Fruit fly (Drosophila melanogaster) whole organism, embryonic: ENCODE results near the gene Ugt36D1.

Source experiments
- Ada2b ChIP-seq: fragments of 200-800 bp; sonication (Bioruptor generic); IDR thresholded peaks from 2 replicates; pipeline ENCODE4 v1.3.6; 2022; ENCODE audit warnings: missing biosample characterization, missing genetic modification characterization
- Antp ChIP-seq: fragments of 200-800 bp; sonication (Bioruptor generic); optimal IDR thresholded peaks from 3 replicates; lab custom pipeline; 2016; ENCODE audit warnings: missing biosample characterization, missing genetic modification characterization
- B-H1 ChIP-seq: fragments of 200-800 bp; sonication (Bioruptor generic); IDR thresholded peaks from 3 replicates; pipeline ENCODE4 v1.3.6; 2022; ENCODE audit warnings: missing biosample characterization, missing genetic modification characterization
- CG10147 ChIP-seq: fragments of 200-800 bp; sonication (Bioruptor generic); optimal IDR thresholded peaks from 2 replicates; lab custom pipeline; 2019; ENCODE audit warnings: missing biosample characterization, mild to moderate bottlenecking, missing genetic modification characterization, moderate library complexity
- CG10959 ChIP-seq: fragments of 200-800 bp; sonication (Bioruptor generic); IDR thresholded peaks from 2 replicates; pipeline ENCODE4 v1.3.6; 2022; ENCODE audit warnings: missing biosample characterization, missing genetic modification characterization
- CG11398 ChIP-seq: fragments of 200-800 bp; sonication (Bioruptor generic); optimal IDR thresholded peaks from 2 replicates; lab custom pipeline; 2016; ENCODE audit warnings: missing biosample characterization, missing genetic modification characterization
- CG11504 ChIP-seq: fragments of 200-800 bp; sonication (Bioruptor generic); optimal IDR thresholded peaks from 3 replicates; lab custom pipeline; 2019; ENCODE audit warnings: missing biosample characterization, mild to moderate bottlenecking, missing genetic modification characterization, moderate library complexity
- CG11696 ChIP-seq: fragments of 200-800 bp; sonication (Bioruptor generic); IDR thresholded peaks from 2 replicates; pipeline ENCODE4 v1.3.6; 2022; ENCODE audit warnings: missing biosample characterization, missing genetic modification characterization
- CG11723 ChIP-seq: fragments of 200-800 bp; sonication (Bioruptor generic); optimal IDR thresholded peaks from 2 replicates; lab custom pipeline; 2017; ENCODE audit warnings: missing biosample characterization, mild to moderate bottlenecking, missing genetic modification characterization
- CG12104 ChIP-seq: fragments of 200-800 bp; sonication (Bioruptor generic); optimal IDR thresholded peaks from 3 replicates; lab custom pipeline; 2016; ENCODE audit warnings: missing biosample characterization, missing genetic modification characterization
- CG12659 ChIP-seq: fragments of 200-800 bp; sonication (Bioruptor generic); optimal IDR thresholded peaks from 3 replicates; lab custom pipeline; 2017; ENCODE audit warnings: mild to moderate bottlenecking, missing biosample characterization, missing genetic modification reagents, missing genetic modification characterization
- CG12769 ChIP-seq: fragments of 200-800 bp; sonication (Bioruptor generic); optimal IDR thresholded peaks from 2 replicates; lab custom pipeline; 2019; ENCODE audit warnings: missing biosample characterization, mild to moderate bottlenecking, missing genetic modification characterization, moderate library complexity
- CG17802 ChIP-seq: fragments of 200-800 bp; sonication (Bioruptor generic); optimal IDR thresholded peaks from 2 replicates; lab custom pipeline; 2018; ENCODE audit warnings: missing biosample characterization, mild to moderate bottlenecking, missing genetic modification characterization, moderate library complexity
- CG18262 ChIP-seq: fragments of 200-800 bp; optimal IDR thresholded peaks from 3 replicates; lab custom pipeline; 2019; ENCODE audit warnings: missing biosample characterization, mild to moderate bottlenecking, missing genetic modification characterization, moderate library complexity
- CG30431 ChIP-seq: fragments of 200-800 bp; sonication (Bioruptor generic); optimal IDR thresholded peaks from 2 replicates; lab custom pipeline; 2017; ENCODE audit warnings: missing biosample characterization, missing genetic modification characterization
- CG3281 ChIP-seq: fragments of 200-800 bp; sonication (Bioruptor generic); optimal IDR thresholded peaks from 3 replicates; lab custom pipeline; 2017; ENCODE audit warnings: missing biosample characterization, mild to moderate bottlenecking, missing genetic modification characterization
- CG42726 ChIP-seq: fragments of 200-800 bp; sonication (Bioruptor generic); IDR thresholded peaks from 2 replicates; pipeline ENCODE4 v1.3.6; 2022; ENCODE audit warnings: missing biosample characterization, missing genetic modification characterization; ENCODE audit not compliant: partially characterized antibody
- CG4730 ChIP-seq: fragments of 200-800 bp; sonication (Bioruptor generic); IDR thresholded peaks from 2 replicates; pipeline ENCODE4 v1.3.6; 2022; ENCODE audit warnings: missing biosample characterization, missing genetic modification characterization
- CG5953 ChIP-seq: fragments of 200-800 bp; sonication (Bioruptor generic); IDR thresholded peaks from 2 replicates; pipeline ENCODE4 v1.3.6; 2022; ENCODE audit warnings: missing biosample characterization, missing genetic modification characterization
- CG6689 ChIP-seq: fragments of 200-800 bp; sonication (Bioruptor generic); IDR thresholded peaks from 2 replicates; pipeline ENCODE4 v1.3.6; 2022; ENCODE audit warnings: missing biosample characterization, missing genetic modification characterization
- CG7839 ChIP-seq: fragments of 200-800 bp; sonication (Bioruptor generic); optimal IDR thresholded peaks from 3 replicates; lab custom pipeline; 2018; ENCODE audit warnings: missing biosample characterization, mild to moderate bottlenecking, missing genetic modification characterization, moderate library complexity
- CG8359 ChIP-seq: fragments of 200-800 bp; sonication (Bioruptor generic); optimal IDR thresholded peaks from 2 replicates; lab custom pipeline; 2017; ENCODE audit warnings: missing biosample characterization, mild to moderate bottlenecking, missing genetic modification characterization, borderline replicate concordance
- CG9609 ChIP-seq: fragments of 200-800 bp; sonication (Bioruptor generic); optimal IDR thresholded peaks from 3 replicates; lab custom pipeline; 2016; ENCODE audit warnings: missing biosample characterization, missing genetic modification characterization
- GATAe ChIP-seq: fragments of 200-800 bp; sonication (Bioruptor generic); conservative IDR thresholded peaks from 2 replicates; pipeline ENCODE4 v1.3.6; 2022; ENCODE audit warnings: missing biosample characterization, missing genetic modification characterization
- Hey ChIP-seq: fragments of 200-800 bp; sonication (Bioruptor generic); optimal IDR thresholded peaks from 3 replicates; lab custom pipeline; 2018; ENCODE audit warnings: missing biosample characterization, mild to moderate bottlenecking, missing genetic modification characterization
- Mes4 ChIP-seq: fragments of 200-800 bp; sonication (Bioruptor generic); optimal IDR thresholded peaks from 2 replicates; lab custom pipeline; 2016; ENCODE audit warnings: missing biosample characterization, missing genetic modification characterization
- Six4 ChIP-seq: fragments of 200-800 bp; sonication (Bioruptor generic); optimal IDR thresholded peaks from 2 replicates; lab custom pipeline; 2016; ENCODE audit warnings: missing biosample characterization, missing genetic modification characterization
- Sry-δ ChIP-seq: fragments of 200-800 bp; sonication (Bioruptor generic); optimal IDR thresholded peaks from 2 replicates; lab custom pipeline; 2016; ENCODE audit warnings: missing biosample characterization, missing genetic modification characterization
- bbx ChIP-seq: fragments of 200-800 bp; sonication (Bioruptor generic); IDR thresholded peaks from 2 replicates; pipeline ENCODE4 v1.3.6; 2022; ENCODE audit warnings: missing biosample characterization, missing genetic modification characterization; ENCODE audit not compliant: partially characterized antibody
- cad ChIP-seq: fragments of >200 bp; optimal IDR thresholded peaks from 2 replicates; lab custom pipeline; 2017; ENCODE audit warnings: missing biosample characterization, missing genetic modification characterization
- caup ChIP-seq: fragments of 200-800 bp; sonication (Bioruptor generic); optimal IDR thresholded peaks from 3 replicates; lab custom pipeline; 2017; ENCODE audit warnings: missing biosample characterization, mild to moderate bottlenecking, missing genetic modification characterization, moderate library complexity; ENCODE audit not compliant: severe bottlenecking
- cg ChIP-seq: fragments of 200-800 bp; sonication (Bioruptor generic); optimal IDR thresholded peaks from 3 replicates; lab custom pipeline; 2019; ENCODE audit warnings: missing biosample characterization, mild to moderate bottlenecking, missing genetic modification characterization, moderate library complexity
- cwo ChIP-seq: fragments of 200-800 bp; sonication (Bioruptor generic); optimal IDR thresholded peaks from 3 replicates; lab custom pipeline; 2017; ENCODE audit warnings: missing biosample characterization, missing genetic modification characterization, mild to moderate bottlenecking, moderate library complexity, missing genetic modification reagents
- emc ChIP-seq: fragments of 200-800 bp; sonication (Bioruptor generic); optimal IDR thresholded peaks from 2 replicates; lab custom pipeline; 2016; ENCODE audit warnings: missing biosample characterization, missing genetic modification characterization
- en ChIP-seq: fragments of 200-800 bp; sonication (Bioruptor generic); optimal IDR thresholded peaks from 2 replicates; lab custom pipeline; 2016; ENCODE audit warnings: missing biosample characterization, missing genetic modification characterization
- gce ChIP-seq: fragments of 200-800 bp; sonication (Bioruptor generic); IDR thresholded peaks from 3 replicates; pipeline ENCODE4 v1.3.6; 2022; ENCODE audit warnings: missing biosample characterization, missing genetic modification characterization
- gt ChIP-seq: fragments of 200-800 bp; sonication (Bioruptor generic); IDR thresholded peaks from 2 replicates; pipeline ENCODE4 v1.3.6; 2022; ENCODE audit warnings: missing biosample characterization, missing genetic modification characterization
- kah ChIP-seq: fragments of 200-800 bp; sonication (Bioruptor generic); optimal IDR thresholded peaks from 2 replicates; lab custom pipeline; 2018; ENCODE audit warnings: missing biosample characterization, mild to moderate bottlenecking, missing genetic modification characterization
- kay ChIP-seq: fragments of 200-800 bp; sonication (Bioruptor generic); optimal IDR thresholded peaks from 2 replicates; lab custom pipeline; 2016; ENCODE audit warnings: missing biosample characterization, missing genetic modification characterization
- kni ChIP-seq: fragments of 200-800 bp; sonication (Bioruptor generic); optimal IDR thresholded peaks from 3 replicates; lab custom pipeline; 2017; ENCODE audit warnings: mild to moderate bottlenecking, missing biosample characterization, missing genetic modification reagents, missing genetic modification characterization
- mam ChIP-seq: fragments of 200-800 bp; sonication (Bioruptor generic); optimal IDR thresholded peaks from 3 replicates; lab custom pipeline; 2016; ENCODE audit warnings: missing biosample characterization, missing genetic modification characterization
- nerfin-1 ChIP-seq: fragments of 200-800 bp; sonication (Bioruptor generic); optimal IDR thresholded peaks from 3 replicates; lab custom pipeline; 2019; ENCODE audit warnings: missing biosample characterization, mild to moderate bottlenecking, missing genetic modification characterization, moderate library complexity
- nerfin-2 ChIP-seq: fragments of 200-800 bp; sonication (Bioruptor generic); IDR thresholded peaks from 2 replicates; pipeline ENCODE4 v1.3.6; 2022; ENCODE audit warnings: missing biosample characterization, missing genetic modification characterization; ENCODE audit not compliant: partially characterized antibody
- pfk ChIP-seq: fragments of 200-800 bp; sonication (Bioruptor generic); optimal IDR thresholded peaks from 2 replicates; lab custom pipeline; 2018; ENCODE audit warnings: missing biosample characterization, mild to moderate bottlenecking, missing genetic modification characterization, moderate library complexity
- ro ChIP-seq: fragments of 200-800 bp; sonication (Bioruptor generic); IDR thresholded peaks from 2 replicates; pipeline ENCODE4 v1.3.6; 2022; ENCODE audit warnings: missing biosample characterization, missing genetic modification characterization
- sqz ChIP-seq: fragments of 200-800 bp; sonication (Bioruptor generic); optimal IDR thresholded peaks from 3 replicates; lab custom pipeline; 2018; ENCODE audit warnings: missing biosample characterization, mild to moderate bottlenecking, missing genetic modification characterization
- ssp ChIP-seq: fragments of 200-800 bp; sonication (Bioruptor generic); IDR thresholded peaks from 2 replicates; pipeline ENCODE4 v1.3.6; 2022; ENCODE audit warnings: missing biosample characterization, missing genetic modification characterization
- tgo ChIP-seq: fragments of 200-800 bp; sonication (Bioruptor generic); IDR thresholded peaks from 3 replicates; pipeline ENCODE4 v1.3.6; 2022; ENCODE audit warnings: missing biosample characterization, missing genetic modification characterization
- trem ChIP-seq: fragments of 200-800 bp; optimal IDR thresholded peaks from 3 replicates; lab custom pipeline; 2019; ENCODE audit warnings: missing biosample characterization, mild to moderate bottlenecking, missing genetic modification characterization, moderate library complexity

Ugt36D1 gene

dm6 chr2L:18839143-18839872 is 16.0 kb downstream of the Ugt36D1 start, which contains the start of gene CG10600 (continued):
- TF ChIP-seq cg (GFP tag; lab: Kevin White, UChicago) (peak; percentile 99), Antp (GFP tag; lab: Kevin White, UChicago) (peak; percentile 93), ssp (GFP tag; lab: Robert Waterston, UW) (peak; percentile 66), en (peak; percentile 31), Sry-δ (GFP tag; lab: Kevin White, UChicago) (peak; percentile 83), mam (GFP tag; lab: Kevin White, UChicago) (peak; percentile 92), CG10147 (peak; percentile 43), B-H1 (GFP tag; lab: Robert Waterston, UW) (peak; percentile 33; the same call in 1 of the 3 replicates), CG11723 (GFP tag; lab: Kevin White, UChicago) (peak; percentile 73), CG11696 (peak; percentile 88), tgo (GFP tag; lab: Robert Waterston, UW) (peak; percentile 38; the same call in 2 of the 3 replicates), Mes4 (GFP tag; lab: Kevin White, UChicago) (peak; percentile 72), CG8359 (peak; percentile 38), kay (peak; percentile 64), gce (GFP tag; lab: Robert Waterston, UW) (peak; percentile 56; the same call in 1 of the 3 replicates), CG6689 (GFP tag; lab: Robert Waterston, UW) (0 out of 2 replicates have a peak, but pooled peaks have one; percentile 14), trem (tag; lab: Kevin White, UChicago) (peak; percentile 90), CG42726 (peak; percentile 91), Ada2b (GFP tag; lab: Robert Waterston, UW) (peak; percentile 44), bbx (GFP tag; lab: Robert Waterston, UW) (peak; percentile 93), CG18262 (tag; lab: Kevin White, UChicago) (peak; percentile 53), CG4730 (GFP tag; lab: Robert Waterston, UW) (peak; percentile 58), GATAe (GFP tag; lab: Robert Waterston, UW) (no peak), gt (GFP tag; lab: Robert Waterston, UW) (peak; percentile 47; the same call in 1 of the 2 replicates), CG12104 (GFP tag; lab: Kevin White, UChicago) (peak; percentile 56), Six4 (GFP tag; lab: Kevin White, UChicago) (peak; percentile 69), cad (GFP tag; lab: Kevin White, UChicago) (no peak), CG5953 (GFP tag; lab: Robert Waterston, UW) (no peak), sqz (peak; percentile 99), CG9609 (peak; percentile 87), CG3281 (GFP tag; lab: Kevin White, UChicago) (peak; percentile 66), CG17802 (tag; lab: Kevin White, UChicago) (peak; percentile 63), caup (GFP tag; lab: Kevin White, UChicago) (peak; percentile 88), pfk (GFP tag; lab: Kevin White, UChicago) (peak; percentile 4), CG12659 (GFP tag; lab: Kevin White, UChicago) (peak; percentile 93), CG10959 (GFP tag; lab: Robert Waterston, UW) (peak; percentile 53), CG30431 (peak; percentile 59), Hey (tag; lab: Kevin White, UChicago) (no peak), kni (GFP tag; lab: Kevin White, UChicago) (peak; percentile 55), nerfin-1 (tag; lab: Kevin White, UChicago) (peak; percentile 64), nerfin-2 (GFP tag; lab: Robert Waterston, UW) (peak; percentile 66), ro (GFP tag; lab: Robert Waterston, UW) (no peak), CG11504 (tag; lab: Kevin White, UChicago) (no peak), CG7839 (tag; lab: Kevin White, UChicago) (peak; percentile 76), emc (GFP tag; lab: Kevin White, UChicago) (peak; percentile 76), CG12769 (tag; lab: Kevin White, UChicago) (no peak), CG11398 (GFP tag; lab: Kevin White, UChicago) (peak; percentile 77), cwo (peak; percentile 65), kah (GFP tag; lab: Kevin White, UChicago) (peak; percentile 16)
